Worm (Caenorhabditis elegans) whole organism, L4 larva: Measurements from ENCODE around the gene Y49E10.10.

Experiments used
- F49E8.2 ChIP-seq: sonication (generic microtip); optimal IDR thresholded peaks from 2 replicates; lab custom pipeline; 2016; ENCODE audit warnings: missing compliant biosample characterization, mild to moderate bottlenecking, missing genetic modification characterization, borderline replicate concordance
- R02D3.7 ChIP-seq: fragments of 150-350 bp; sonication (generic microtip); optimal IDR thresholded peaks from 3 replicates; lab custom pipeline; 2014; ENCODE audit warnings: missing biosample characterization, missing genetic modification characterization
- T20F7.1 ChIP-seq: fragments of 200-800 bp; sonication (Bioruptor generic); optimal IDR thresholded peaks from 2 replicates; lab custom pipeline; 2018; ENCODE audit warnings: mild to moderate bottlenecking, missing genetic modification characterization, missing compliant biosample characterization
- T26A8.4 ChIP-seq: fragments of 200-800 bp; sonication (Bioruptor generic); IDR thresholded peaks from 2 replicates; pipeline ENCODE4 v1.3.6; 2022; ENCODE audit warnings: missing genetic modification characterization, missing compliant biosample characterization
- Y105C5A.15 ChIP-seq: fragments of 200-800 bp; sonication (Bioruptor generic); IDR thresholded peaks from 2 replicates; pipeline ENCODE4 v1.3.6; 2022; ENCODE audit warnings: missing genetic modification characterization, missing compliant biosample characterization
- Y75B8A.6 ChIP-seq: fragments of 200-800 bp; sonication (Bioruptor generic); IDR thresholded peaks from 2 replicates; pipeline ENCODE4 v1.3.6; 2022; ENCODE audit warnings: missing genetic modification reagents, missing genetic modification characterization, missing compliant biosample characterization
- aha-1 ChIP-seq: fragments of 150-350 bp; peaks from one replicate; lab custom pipeline; 2014; ENCODE audit warnings: missing biosample characterization, missing genetic modification characterization
- ceh-20 ChIP-seq: fragments of 200-800 bp; sonication (Bioruptor generic); IDR thresholded peaks from 2 replicates; pipeline ENCODE4 v1.3.6; 2022; ENCODE audit warnings: missing genetic modification reagents, missing genetic modification characterization, missing compliant biosample characterization
- ceh-28 ChIP-seq: fragments of 150-350 bp; optimal IDR thresholded peaks from 2 replicates; lab custom pipeline; 2014; ENCODE audit warnings: missing biosample characterization, missing genetic modification reagents, missing genetic modification characterization
- ceh-62 ChIP-seq: sonication (generic microtip); optimal IDR thresholded peaks from 2 replicates; lab custom pipeline; 2017; ENCODE audit warnings: missing biosample characterization, missing genetic modification characterization
- ces-1 ChIP-seq: fragments of 150-350 bp; sonication (generic microtip); optimal IDR thresholded peaks from 4 replicates; lab custom pipeline; 2014; ENCODE audit warnings: missing biosample characterization, missing genetic modification reagents, missing genetic modification characterization
- daf-16 ChIP-seq, 3 experiments: sonication (generic microtip); optimal IDR thresholded peaks; 2 replicates each; lab custom pipeline; 2016 to 2017; ENCODE audit warnings: missing genetic modification characterization in 3 of 3, missing genetic modification reagents in 3 of 3, mild to moderate bottlenecking in 2 of 3, missing compliant biosample characterization in 2 of 3, missing biosample characterization in 1 of 3, moderate library complexity in 1 of 3
- dmd-6 ChIP-seq: fragments of 200-800 bp; sonication (Bioruptor generic); IDR thresholded peaks from 2 replicates; pipeline ENCODE4 v1.3.6; 2022; ENCODE audit warnings: missing genetic modification reagents, missing genetic modification characterization, missing compliant biosample characterization
- dmd-9 ChIP-seq: fragments of 200-800 bp; sonication (Bioruptor generic); IDR thresholded peaks from 2 replicates; pipeline ENCODE4 v1.3.6; 2022; ENCODE audit warnings: missing genetic modification reagents, missing genetic modification characterization, missing compliant biosample characterization
- dpl-1 ChIP-seq: fragments of 150-350 bp; optimal IDR thresholded peaks from 2 replicates; lab custom pipeline; 2014; ENCODE audit warnings: missing biosample characterization, missing genetic modification reagents, missing genetic modification characterization
- dve-1 ChIP-seq: sonication (generic microtip); optimal IDR thresholded peaks from 2 replicates; lab custom pipeline; 2017; ENCODE audit warnings: antibody characterized with exemption, mild to moderate bottlenecking, missing genetic modification characterization, missing compliant biosample characterization; ENCODE audit not compliant: insufficient read depth
- egl-27 ChIP-seq: sonication (generic microtip); optimal IDR thresholded peaks from 3 replicates; lab custom pipeline; 2017; ENCODE audit warnings: missing biosample characterization, missing genetic modification reagents, missing genetic modification characterization
- hlh-11 ChIP-seq: fragments of 200-800 bp; sonication (Bioruptor generic); optimal IDR thresholded peaks from 2 replicates; lab custom pipeline; 2018; ENCODE audit warnings: mild to moderate bottlenecking, missing genetic modification characterization, missing compliant biosample characterization
- hlh-30 ChIP-seq: sonication (generic microtip); optimal IDR thresholded peaks from 2 replicates; lab custom pipeline; 2017; ENCODE audit warnings: antibody characterized with exemption, mild to moderate bottlenecking, missing genetic modification characterization, missing compliant biosample characterization; ENCODE audit not compliant: insufficient read depth
- jun-1 ChIP-seq: fragments of 150-350 bp; optimal IDR thresholded peaks from 2 replicates; lab custom pipeline; 2014; ENCODE audit warnings: missing biosample characterization, missing genetic modification reagents, missing genetic modification characterization
- lim-7 ChIP-seq: fragments of 200-800 bp; sonication (Bioruptor generic); IDR thresholded peaks from 2 replicates; pipeline ENCODE4 v1.3.6; 2022; ENCODE audit warnings: missing genetic modification characterization, missing compliant biosample characterization
- lin-1 ChIP-seq: fragments of 200-800 bp; sonication (Bioruptor generic); IDR thresholded peaks from 2 replicates; pipeline ENCODE4 v1.3.6; 2022; ENCODE audit warnings: missing genetic modification reagents, missing genetic modification characterization, missing compliant biosample characterization
- lin-13 ChIP-seq: fragments of 150-350 bp; optimal IDR thresholded peaks from 2 replicates; lab custom pipeline; 2014; ENCODE audit warnings: missing biosample characterization, missing genetic modification reagents, missing genetic modification characterization
- lin-29 ChIP-seq: fragments of 200-800 bp; sonication (Bioruptor generic); IDR thresholded peaks from 2 replicates; pipeline ENCODE4 v1.3.6; 2022; ENCODE audit warnings: missing genetic modification reagents, missing genetic modification characterization, missing compliant biosample characterization
- lin-38 ChIP-seq: fragments of 200-800 bp; sonication (Bioruptor generic); IDR thresholded peaks from 2 replicates; pipeline ENCODE4 v1.3.6; 2022; ENCODE audit warnings: missing genetic modification reagents, missing genetic modification characterization, missing compliant biosample characterization
- lin-39 ChIP-seq: fragments of 150-350 bp; optimal IDR thresholded peaks from 2 replicates; lab custom pipeline; 2014; ENCODE audit warnings: missing biosample characterization, missing genetic modification reagents, missing genetic modification characterization
- madf-5 ChIP-seq, 2 experiments: fragments of 200-800 bp; sonication (Bioruptor generic); IDR thresholded peaks; 2 replicates each; pipeline ENCODE4 v1.3.6; 2022; ENCODE audit warnings: missing compliant biosample characterization in 2 of 2, missing genetic modification characterization in 2 of 2
- madf-9 ChIP-seq: fragments of 200-800 bp; sonication (Bioruptor generic); conservative IDR thresholded peaks from 2 replicates; pipeline ENCODE4 v1.3.6; 2022; ENCODE audit warnings: missing genetic modification reagents, missing genetic modification characterization, missing compliant biosample characterization
- mdl-1 ChIP-seq, 2 experiments: fragments of 150-350 bp in 1 of 2; sonication (generic microtip) in 1 of 2; optimal IDR thresholded peaks; 2 replicates each; lab custom pipeline; 2014 to 2017; ENCODE audit warnings: missing biosample characterization in 2 of 2, missing genetic modification characterization in 2 of 2
- mep-1 ChIP-seq: fragments of 150-350 bp; sonication (generic microtip); optimal IDR thresholded peaks from 3 replicates; lab custom pipeline; 2014; ENCODE audit warnings: missing biosample characterization, missing genetic modification characterization
- mxl-2 ChIP-seq: fragments of 200-800 bp; sonication (Bioruptor generic); conservative IDR thresholded peaks from 2 replicates; pipeline ENCODE4 v1.3.6; 2022; ENCODE audit warnings: missing genetic modification reagents, missing genetic modification characterization, missing compliant biosample characterization
- mxl-3 ChIP-seq: fragments of 200-800 bp; sonication (Bioruptor generic); optimal IDR thresholded peaks from 2 replicates; lab custom pipeline; 2018; ENCODE audit warnings: mild to moderate bottlenecking, missing genetic modification characterization, missing compliant biosample characterization
- nhr-10 ChIP-seq: fragments of 150-350 bp; optimal IDR thresholded peaks from 2 replicates; lab custom pipeline; 2014; ENCODE audit warnings: missing biosample characterization, missing genetic modification characterization
- nhr-11 ChIP-seq: fragments of 150-350 bp; optimal IDR thresholded peaks from 2 replicates; lab custom pipeline; 2014; ENCODE audit warnings: missing biosample characterization, missing genetic modification characterization
- nhr-111 ChIP-seq: fragments of 200-800 bp; sonication (Bioruptor generic); optimal IDR thresholded peaks from 2 replicates; lab custom pipeline; 2018; ENCODE audit warnings: mild to moderate bottlenecking, missing genetic modification characterization, missing compliant biosample characterization
- nhr-237 ChIP-seq: sonication (generic microtip); optimal IDR thresholded peaks from 2 replicates; lab custom pipeline; 2017; ENCODE audit warnings: missing biosample characterization, missing genetic modification characterization
- nhr-28 ChIP-seq: fragments of 150-350 bp; optimal IDR thresholded peaks from 2 replicates; lab custom pipeline; 2014; ENCODE audit warnings: missing biosample characterization, missing genetic modification characterization
- nhr-41 ChIP-seq: fragments of 200-800 bp; sonication (Bioruptor generic); IDR thresholded peaks from 2 replicates; pipeline ENCODE4 v1.3.6; 2022; ENCODE audit warnings: missing genetic modification reagents, missing genetic modification characterization, missing compliant biosample characterization
- nhr-48 ChIP-seq: sonication (generic microtip); optimal IDR thresholded peaks from 2 replicates; lab custom pipeline; 2016; ENCODE audit warnings: mild to moderate bottlenecking, missing genetic modification characterization, missing compliant biosample characterization
- nhr-6 ChIP-seq: fragments of 150-350 bp; optimal IDR thresholded peaks from 2 replicates; lab custom pipeline; 2014; ENCODE audit warnings: missing biosample characterization, missing genetic modification characterization
- pqm-1 ChIP-seq: sonication (generic microtip); optimal IDR thresholded peaks from 2 replicates; lab custom pipeline; 2017; ENCODE audit warnings: missing biosample characterization, missing genetic modification characterization
- rbr-2 ChIP-seq: sonication (generic microtip); optimal IDR thresholded peaks from 2 replicates; lab custom pipeline; 2016; ENCODE audit warnings: missing genotype, missing genetic modification characterization, missing compliant biosample characterization
- set-16 ChIP-seq: fragments of 200-800 bp; sonication (Bioruptor generic); IDR thresholded peaks from 2 replicates; pipeline ENCODE4 v1.3.6; 2022; ENCODE audit warnings: missing genetic modification reagents, missing genetic modification characterization, missing compliant biosample characterization
- unc-62 ChIP-seq, 3 experiments: fragments of 150-350 bp in 1 of 3; sonication (generic microtip); optimal IDR thresholded peaks in 2 of 3; peaks in 1 of 3; 1 replicate in 1 of 3; 2 replicates in 2 of 3; lab custom pipeline; 2014 to 2017; ENCODE audit warnings: missing biosample characterization in 3 of 3, missing genetic modification characterization in 3 of 3, missing genetic modification reagents in 3 of 3, missing genotype in 1 of 3
- zag-1 ChIP-seq: fragments of 150-350 bp; optimal IDR thresholded peaks from 2 replicates; lab custom pipeline; 2014; ENCODE audit warnings: missing biosample characterization, missing genetic modification characterization
- zip-2 ChIP-seq: fragments of 150-350 bp; optimal IDR thresholded peaks from 2 replicates; lab custom pipeline; 2014; ENCODE audit warnings: missing biosample characterization, missing genetic modification characterization
- ztf-7 ChIP-seq: fragments of 150-350 bp; optimal IDR thresholded peaks from 2 replicates; lab custom pipeline; 2014; ENCODE audit warnings: missing biosample characterization, missing genetic modification characterization

Y49E10.10 gene

DNA sequence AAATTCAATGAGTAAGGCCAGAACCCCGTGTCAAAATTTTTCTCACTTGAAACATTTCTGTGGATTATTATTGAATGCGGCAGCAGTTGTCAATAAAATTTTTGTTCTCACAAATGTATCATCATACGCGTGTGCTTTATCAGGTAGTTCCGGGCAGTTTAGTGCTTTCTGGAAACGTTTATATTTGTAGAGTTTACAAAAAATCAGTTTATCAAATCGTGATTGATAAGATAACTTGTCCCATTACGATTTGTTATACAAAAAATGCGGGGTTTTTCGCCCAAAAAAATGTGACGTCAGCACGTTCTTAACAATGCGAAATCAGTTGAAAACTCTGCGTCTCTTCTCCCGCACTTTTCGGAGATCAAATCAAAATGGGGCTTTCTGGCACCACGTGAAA, 50.0 kb downstream of the Y49E10.10 start (continued):
- TF ChIP-seq dve-1 (tag; lab: Kevin White, UChicago) (peak; percentile 27), lim-7 (no peak), nhr-48 (tag; lab: Kevin White, UChicago) (no peak), nhr-28 (tag; lab: Kevin White, UChicago) (peak; percentile 28), lin-13 (GFP tag; lab: Kevin White, UChicago) (no peak), nhr-10 (tag; lab: Kevin White, UChicago) (no peak), zip-2 (tag; lab: Kevin White, UChicago) (no peak), ztf-7 (tag; lab: Kevin White, UChicago) (no peak), rbr-2 (tag; lab: Kevin White, UChicago) (no peak), ceh-28 (tag; lab: Kevin White, UChicago) (no peak), dmd-6 (peak; percentile 73), T26A8.4 (GFP tag; lab: Robert Waterston, UW) (no peak), unc-62 (GFP tag; optimal IDR thresholded peaks at IDR 0.05 in 1 of 2; lab: Kevin White, UChicago) (peak in 1 of 2 experiments; percentile 32), unc-62 (tag; optimal IDR thresholded peaks at IDR 0.05; lab: Kevin White, UChicago) (no peak), lin-29 (GFP tag; lab: Robert Waterston, UW) (no peak), aha-1 (tag; lab: Kevin White, UChicago) (no peak), egl-27 (no peak), nhr-41 (no peak), R02D3.7 (tag; lab: Kevin White, UChicago) (no peak), dmd-9 (GFP tag; lab: Robert Waterston, UW) (no peak), jun-1 (tag; lab: Kevin White, UChicago) (no peak), nhr-111 (GFP tag; lab: Kevin White, UChicago) (no peak), lin-1 (GFP tag; lab: Robert Waterston, UW) (no peak), dpl-1 (GFP tag; lab: Kevin White, UChicago) (no peak), zag-1 (tag; lab: Kevin White, UChicago) (no peak)

ce11 chrIII:12445991-12446502, 50.8 kb downstream of the Y49E10.10 start, which contains the start of gene Y49E10.18:
Y49E10.18 (minus strand) TSS chrIII:12446106.
- peak; percentile 53 for TF ChIP-seq dve-1 (tag; lab: Kevin White, UChicago)
- peak in 1 of 2 experiments; percentile 92 for TF ChIP-seq unc-62 (GFP tag; optimal IDR thresholded peaks at IDR 0.05 in 1 of 2; lab: Kevin White, UChicago)
- TF ChIP-seq unc-62 (tag; optimal IDR thresholded peaks at IDR 0.05; lab: Kevin White, UChicago), result no peak
- no peak for TF ChIP-seq hlh-30 (tag; lab: Kevin White, UChicago)
- TF ChIP-seq ceh-62 (tag; lab: Kevin White, UChicago), result no peak
- no peak for TF ChIP-seq nhr-11 (tag; lab: Kevin White, UChicago)
- TF ChIP-seq nhr-6 (tag; lab: Kevin White, UChicago), result no peak
- TF ChIP-seq pqm-1, result peak; percentile 82
- no peak for TF ChIP-seq T26A8.4 (GFP tag; lab: Robert Waterston, UW)
- no peak for TF ChIP-seq madf-5 (GFP tag; IDR thresholded peaks at IDR 0.05; lab: Robert Waterston, UW)
- TF ChIP-seq ces-1 (GFP tag; lab: Kevin White, UChicago), result no peak
- peak; percentile 53 for TF ChIP-seq nhr-28 (tag; lab: Kevin White, UChicago)
- TF ChIP-seq T20F7.1 (GFP tag; lab: Kevin White, UChicago), result no peak
- no peak for TF ChIP-seq Y105C5A.15 (GFP tag; lab: Robert Waterston, UW)
- peak; percentile 1 for TF ChIP-seq mxl-3 (GFP tag; lab: Kevin White, UChicago)
- no peak for TF ChIP-seq mxl-2 (GFP tag; lab: Robert Waterston, UW)
- TF ChIP-seq Y75B8A.6 (GFP tag; lab: Robert Waterston, UW), result no peak
- no peak for TF ChIP-seq daf-16 (GFP tag; optimal IDR thresholded peaks at IDR 0.05; lab: Kevin White, UChicago)
- TF ChIP-seq daf-16 (tag; optimal IDR thresholded peaks at IDR 0.05; lab: Kevin White, UChicago), result peak; percentile 43
- TF ChIP-seq nhr-237 (tag; lab: Kevin White, UChicago), result no peak
- TF ChIP-seq ceh-20 (GFP tag; lab: Robert Waterston, UW), result no peak
- no peak for TF ChIP-seq madf-9 (GFP tag; lab: Robert Waterston, UW)
- peak; percentile 20; the same call in 1 of the 2 replicates for TF ChIP-seq lin-38 (GFP tag; lab: Robert Waterston, UW)
- TF ChIP-seq dmd-6, result peak; percentile 78
- TF ChIP-seq lin-39 (tag; lab: Kevin White, UChicago), result no peak
- peak; percentile 21 for TF ChIP-seq hlh-11
- no peak for TF ChIP-seq rbr-2 (tag; lab: Kevin White, UChicago)
- peak in 1 of 2 experiments; percentile 49 for TF ChIP-seq mdl-1 (tag; optimal IDR thresholded peaks at IDR 0.05; lab: Kevin White, UChicago)
- TF ChIP-seq set-16 (GFP tag; lab: Robert Waterston, UW), result no peak
- TF ChIP-seq F49E8.2 (tag; lab: Kevin White, UChicago), result no peak
- TF ChIP-seq zag-1 (tag; lab: Kevin White, UChicago), result no peak
- TF ChIP-seq mep-1 (tag; lab: Kevin White, UChicago), result peak; percentile 13
